Fruit fly (Drosophila melanogaster): ENCODE data around the gene CG16749.

dm6 chr3R:9380970-9381369, 49.3 kb upstream of the CG16749 start:
- TF ChIP-seq CG11617 (GFP tag; optimal IDR thresholded peaks at IDR 0.05) (no peak), kay (GFP tag; ENCODE audit: borderline replicate concordance) (no peak), cnc (optimal IDR thresholded peaks at IDR 0.05) (no peak), bab1 (GFP tag; optimal IDR thresholded peaks at IDR 0.05) (no peak), CG7101 (tag; optimal IDR thresholded peaks at IDR 0.05) (no peak)
